Fruit fly (Drosophila melanogaster): ENCODE measurements around the gene CHKov2.
A peak's percentile ranks its signal among the peaks of the same experiment; 100 is the strongest.

CHKov2 gene

DNA sequence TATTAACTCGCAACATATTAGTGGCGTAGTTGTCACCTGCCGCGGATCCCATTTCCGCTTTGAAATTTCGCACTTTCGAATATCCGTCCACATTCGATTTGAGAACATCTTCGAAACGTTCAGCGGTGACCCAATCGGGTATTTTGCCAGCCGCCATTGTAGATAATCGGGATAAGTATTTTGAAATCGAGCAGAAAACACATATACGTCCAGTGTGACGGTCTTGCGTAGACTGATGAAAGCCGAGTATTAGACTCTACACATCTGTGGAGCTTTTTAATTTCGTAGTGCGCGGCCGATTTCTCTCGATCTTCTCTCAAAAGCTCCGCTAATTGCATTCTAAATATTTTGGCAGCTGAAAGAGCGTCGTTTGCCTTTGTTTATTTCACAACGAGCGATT lies 1.9 kb downstream of the CHKov2 start, which contains the start of gene CHKov1 (continued):
- TF ChIP-seq exex (tag; optimal IDR thresholded peaks at IDR 0.05) (peak; percentile 41), CG13287 (GFP tag; IDR thresholded peaks at IDR 0.05; ENCODE audit: partially characterized antibody) (peak; percentile 13; the same call in 1 of the 2 replicates), amos (GFP tag; IDR thresholded peaks at IDR 0.05; ENCODE audit: partially characterized antibody) (peak; percentile 38; the same call in 1 of the 2 replicates), Deaf1 (tag; optimal IDR thresholded peaks at IDR 0.05) (peak; percentile 50), row (GFP tag; IDR thresholded peaks at IDR 0.05) (0 out of 3 replicates have a peak, but pooled peaks have one; percentile 1), fd3F (GFP tag; optimal IDR thresholded peaks at IDR 0.05) (no peak), Sry-β (GFP tag; optimal IDR thresholded peaks at IDR 0.05) (no peak), HmgZ (tag; optimal IDR thresholded peaks at IDR 0.05) (peak; percentile 26), Med (GFP tag) (peak; percentile 67), CG34422 (GFP tag; IDR thresholded peaks at IDR 0.05) (0 out of 3 replicates have a peak, but pooled peaks have one; percentile 41), grau (tag; optimal IDR thresholded peaks at IDR 0.05) (no peak), Abd-B (GFP tag; optimal IDR thresholded peaks at IDR 0.05) (no peak), sens (GFP tag) (peak; percentile 47), ATbp (GFP tag; optimal IDR thresholded peaks at IDR 0.05) (no peak), YL-1 (GFP tag; optimal IDR thresholded peaks at IDR 0.05) (no peak), CG34376 (GFP tag; optimal IDR thresholded peaks at IDR 0.05) (peak; percentile 52), disco-r (GFP tag; optimal IDR thresholded peaks at IDR 0.05) (no peak), CG3065 (GFP tag; optimal IDR thresholded peaks at IDR 0.05) (no peak), bbx (GFP tag; IDR thresholded peaks at IDR 0.05; ENCODE audit: partially characterized antibody) (peak; percentile 39; the same call in 1 of the 2 replicates), CG6765 (GFP tag; optimal IDR thresholded peaks at IDR 0.05) (no peak), BtbVII (GFP tag; optimal IDR thresholded peaks at IDR 0.05) (no peak), NFAT (GFP tag; IDR thresholded peaks at IDR 0.05) (peak; percentile 23; the same call in 1 of the 2 replicates), HHEX (GFP tag; optimal IDR thresholded peaks at IDR 0.05) (no peak), gt (GFP tag; IDR thresholded peaks at IDR 0.05) (no peak), CG14441 (GFP tag; IDR thresholded peaks at IDR 0.05) (0 out of 2 replicates have a peak, but pooled peaks have one; percentile 10), CG15514 (GFP tag; optimal IDR thresholded peaks at IDR 0.05) (peak; percentile 24), gro (GFP tag; optimal IDR thresholded peaks at IDR 0.05) (peak; percentile 0), CG1602 (GFP tag; optimal IDR thresholded peaks at IDR 0.05) (no peak), CG10543 (GFP tag; optimal IDR thresholded peaks at IDR 0.05) (peak; percentile 11), Jarid2 (GFP tag; optimal IDR thresholded peaks at IDR 0.05) (peak; percentile 90), mld (GFP tag; IDR thresholded peaks at IDR 0.05; ENCODE audit: partially characterized antibody) (no peak), CrebB (tag; optimal IDR thresholded peaks at IDR 0.05) (peak; percentile 26), pan (optimal IDR thresholded peaks at IDR 0.05) (no peak), pan (GFP tag; optimal IDR thresholded peaks at IDR 0.05 in 1 of 2, IDR thresholded peaks at IDR 0.05 in 1 of 2) (peak in 1 of 2 experiments; percentile 11)

dm6 chr3R:25328540-25328939 lies 2.5 kb downstream of the CHKov2 start:
- TF ChIP-seq zen2 (GFP tag; IDR thresholded peaks at IDR 0.05; ENCODE audit: partially characterized antibody) (0 out of 3 replicates have a peak, but pooled peaks have one; percentile 16), gce (GFP tag; IDR thresholded peaks at IDR 0.05) (0 out of 3 replicates have a peak, but pooled peaks have one; percentile 20), crol (GFP tag; IDR thresholded peaks at IDR 0.05) (peak; percentile 90), row (GFP tag; IDR thresholded peaks at IDR 0.05) (0 out of 3 replicates have a peak, but pooled peaks have one; percentile 6), chinmo (GFP tag; IDR thresholded peaks at IDR 0.05; ENCODE audit: partially characterized antibody) (peak; percentile 59; the same call in 2 of the 4 replicates)

All from whole organism, embryonic.